Fruit fly (Drosophila melanogaster) whole organism, prepupa: ENCODE measurements around the gene Pdss2.

Source experiments
- Blimp-1 ChIP-seq: fragments of 200-800 bp; sonication (Bioruptor generic); optimal IDR thresholded peaks from 3 replicates; lab custom pipeline; 2017; ENCODE audit warnings: missing biosample characterization, missing genetic modification characterization, mild to moderate bottlenecking, moderate library complexity, missing genetic modification reagents
- CG11294 ChIP-seq: fragments of 200-800 bp; sonication (Bioruptor generic); IDR thresholded peaks from 2 replicates; pipeline ENCODE4 v1.3.6; 2022; ENCODE audit warnings: missing biosample characterization, missing genetic modification characterization
- Eip93F ChIP-seq: fragments of 200-800 bp; sonication (Bioruptor generic); optimal IDR thresholded peaks from 2 replicates; lab custom pipeline; 2016; ENCODE audit warnings: missing biosample characterization, mild to moderate bottlenecking, missing genetic modification characterization
- Ets21C ChIP-seq: fragments of 200-800 bp; sonication (Bioruptor generic); optimal IDR thresholded peaks from 3 replicates; lab custom pipeline; 2016; ENCODE audit warnings: missing biosample characterization, missing genetic modification characterization
- Gug ChIP-seq: fragments of 200-800 bp; sonication (Bioruptor generic); IDR thresholded peaks from 2 replicates; pipeline ENCODE4 v1.3.6; 2022; ENCODE audit warnings: missing biosample characterization, missing genetic modification characterization
- Smox ChIP-seq: fragments of 200-800 bp; sonication (Bioruptor generic); optimal IDR thresholded peaks from 3 replicates; lab custom pipeline; 2016; ENCODE audit warnings: missing biosample characterization, missing genetic modification characterization
- achi ChIP-seq: fragments of 200-800 bp; sonication (Bioruptor generic); optimal IDR thresholded peaks from 3 replicates; lab custom pipeline; 2016; ENCODE audit warnings: missing biosample characterization, missing genetic modification characterization

dm6 chr3L:21007364-21008254 is 20.1 kb upstream of the Pdss2 start:
- TF ChIP-seq achi (no peak), Ets21C (GFP tag; lab: Kevin White, UChicago) (no peak), Eip93F (no peak), Smox (GFP tag; lab: Kevin White, UChicago) (no peak), CG11294 (GFP tag; lab: Robert Waterston, UW) (no peak), Blimp-1 (GFP tag; lab: Kevin White, UChicago) (no peak), Gug (GFP tag; lab: Robert Waterston, UW) (no peak)
